Worm (Caenorhabditis elegans) whole organism, young adult: ENCODE measurements around the gene rpa-1.

ENCODE experiments used
- athp-1 ChIP-seq: sonication (generic microtip); optimal IDR thresholded peaks from 2 replicates; lab custom pipeline; 2017; ENCODE audit warnings: mild to moderate bottlenecking, missing genetic modification characterization, missing compliant biosample characterization
- nfyb-1 ChIP-seq: fragments of 200-800 bp; sonication (Bioruptor generic); IDR thresholded peaks from 2 replicates; pipeline ENCODE4 v1.3.6; 2022; ENCODE audit warnings: missing genetic modification reagents, missing genetic modification characterization, missing compliant biosample characterization
- nhr-120 ChIP-seq: fragments of 200-800 bp; sonication (Bioruptor generic); IDR thresholded peaks from 2 replicates; pipeline ENCODE4 v1.3.6; 2022; ENCODE audit warnings: missing genetic modification characterization, missing compliant biosample characterization

- TF ChIP-seq nhr-120 (GFP tag; lab: Robert Waterston, UW) (no peak), athp-1 (tag; lab: Kevin White, UChicago) (no peak), nfyb-1 (no peak)
These were observed 40.8 kb downstream of the rpa-1 start, which contains the start of gene B0495.7 for ce11 chrII:7705152-7705551.
